Worm (Caenorhabditis elegans) whole organism, L2 larva: ENCODE data around the gene W03B1.3.

Source experiments
- blmp-1 ChIP-seq: sonication (generic microtip); optimal IDR thresholded peaks from 2 replicates; lab custom pipeline; 2017; ENCODE audit warnings: missing genetic modification characterization, mild to moderate bottlenecking, missing compliant biosample characterization, antibody characterized with exemption, moderate library complexity; ENCODE audit not compliant: insufficient read depth
- egl-27 ChIP-seq: sonication (generic microtip); optimal IDR thresholded peaks from 3 replicates; lab custom pipeline; 2017; ENCODE audit warnings: missing biosample characterization, missing genetic modification reagents, missing genetic modification characterization
- elt-3 ChIP-seq: sonication (generic microtip); optimal IDR thresholded peaks from 2 replicates; lab custom pipeline; 2017; ENCODE audit warnings: missing biosample characterization, missing genetic modification characterization
- fos-1 ChIP-seq: fragments of 150-350 bp; optimal IDR thresholded peaks from 2 replicates; lab custom pipeline; 2014; ENCODE audit warnings: missing biosample characterization, missing genetic modification characterization
- lin-13 ChIP-seq: fragments of 150-350 bp; optimal IDR thresholded peaks from 2 replicates; lab custom pipeline; 2014; ENCODE audit warnings: missing biosample characterization, missing genetic modification reagents, missing genetic modification characterization
- lin-39 ChIP-seq: fragments of 150-350 bp; optimal IDR thresholded peaks from 2 replicates; lab custom pipeline; 2014; ENCODE audit warnings: missing biosample characterization, missing genetic modification reagents, missing genetic modification characterization
- lsy-2 ChIP-seq, 2 experiments: fragments of 150-350 bp in 1 of 2; sonication (generic microtip) in 1 of 2; optimal IDR thresholded peaks; 2 replicates each; lab custom pipeline; 2014 to 2017; ENCODE audit warnings: missing biosample characterization in 2 of 2, missing genetic modification characterization in 2 of 2
- mdl-1 ChIP-seq, 2 experiments: fragments of 150-350 bp in 1 of 2; sonication (generic microtip) in 1 of 2; optimal IDR thresholded peaks; 2 replicates each; lab custom pipeline; 2017; ENCODE audit warnings: missing biosample characterization in 2 of 2, missing genetic modification characterization in 2 of 2
- nhr-237 ChIP-seq: fragments of 150-350 bp; optimal IDR thresholded peaks from 2 replicates; lab custom pipeline; 2014; ENCODE audit warnings: missing biosample characterization, missing genetic modification characterization
- nhr-77 ChIP-seq: fragments of 150-350 bp; optimal IDR thresholded peaks from 2 replicates; lab custom pipeline; 2014; ENCODE audit warnings: missing biosample characterization, missing genetic modification characterization
- snpc-4 ChIP-seq: fragments of 150-350 bp; optimal IDR thresholded peaks from 2 replicates; lab custom pipeline; 2014; ENCODE audit warnings: missing biosample characterization, missing genetic modification characterization
- unc-62 ChIP-seq: fragments of 150-350 bp; optimal IDR thresholded peaks from 2 replicates; lab custom pipeline; 2014; ENCODE audit warnings: missing biosample characterization, missing genetic modification reagents, missing genetic modification characterization
- ztf-11 ChIP-seq: sonication (generic microtip); optimal IDR thresholded peaks from 2 replicates; lab custom pipeline; 2017; ENCODE audit warnings: missing biosample characterization, missing genetic modification characterization

DNA sequence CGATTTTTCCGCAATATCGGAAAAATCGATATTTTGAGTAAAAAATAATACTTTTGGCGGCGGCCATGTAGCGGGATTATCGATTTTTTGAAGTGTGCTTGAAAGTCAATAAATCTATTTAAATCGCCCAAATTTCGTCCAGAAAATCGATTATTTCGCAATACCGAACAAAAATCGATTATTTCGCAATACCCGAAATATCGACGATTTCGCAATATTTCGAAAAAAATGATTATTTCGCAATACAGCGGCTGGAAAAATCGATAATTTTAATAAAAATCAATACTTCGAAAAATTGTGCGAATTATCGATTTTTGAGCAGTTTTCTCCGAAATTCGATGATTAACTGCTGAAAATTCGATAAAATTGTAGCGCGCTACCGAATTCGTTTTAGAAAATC lies 18.0 kb downstream of the W03B1.3 start:
- TF ChIP-seq lin-13 (GFP tag; lab: Kevin White, UChicago) = no peak
- no peak for TF ChIP-seq blmp-1 (tag; lab: Kevin White, UChicago)
- TF ChIP-seq unc-62 (GFP tag; lab: Kevin White, UChicago) = no peak
- TF ChIP-seq fos-1 (tag; lab: Kevin White, UChicago) = no peak
- TF ChIP-seq ztf-11 (tag; lab: Kevin White, UChicago) = no peak
- TF ChIP-seq egl-27 (tag; lab: Kevin White, UChicago) = no peak
- TF ChIP-seq elt-3 (tag; lab: Kevin White, UChicago) = no peak
- TF ChIP-seq nhr-77 (tag; lab: Kevin White, UChicago) = no peak
- TF ChIP-seq mdl-1 (tag; optimal IDR thresholded peaks at IDR 0.05; lab: Kevin White, UChicago) = no peak
- no peak for TF ChIP-seq snpc-4 (tag; lab: Kevin White, UChicago)
- no peak for TF ChIP-seq nhr-237 (tag; lab: Kevin White, UChicago)
- TF ChIP-seq lin-39 = no peak
- TF ChIP-seq lsy-2 (tag; optimal IDR thresholded peaks at IDR 0.05; lab: Kevin White, UChicago) = no peak
